Worm (Caenorhabditis elegans) whole organism, L4 larva: Measurements from ENCODE around the gene morc-1.
A peak's percentile ranks its signal among the peaks of the same experiment; 100 is the strongest.

Source experiments
- F10B5.3 ChIP-seq: sonication (generic microtip); optimal IDR thresholded peaks from 2 replicates; lab custom pipeline; 2016; ENCODE audit warnings: mild to moderate bottlenecking, missing genetic modification characterization, missing compliant biosample characterization
- R02D3.7 ChIP-seq: fragments of 150-350 bp; sonication (generic microtip); optimal IDR thresholded peaks from 3 replicates; lab custom pipeline; 2014; ENCODE audit warnings: missing biosample characterization, missing genetic modification characterization
- T20F7.1 ChIP-seq: fragments of 200-800 bp; sonication (Bioruptor generic); optimal IDR thresholded peaks from 2 replicates; lab custom pipeline; 2018; ENCODE audit warnings: mild to moderate bottlenecking, missing genetic modification characterization, missing compliant biosample characterization
- T26A8.4 ChIP-seq: fragments of 200-800 bp; sonication (Bioruptor generic); IDR thresholded peaks from 2 replicates; pipeline ENCODE4 v1.3.6; 2022; ENCODE audit warnings: missing genetic modification characterization, missing compliant biosample characterization
- Y105C5A.15 ChIP-seq: fragments of 200-800 bp; sonication (Bioruptor generic); IDR thresholded peaks from 2 replicates; pipeline ENCODE4 v1.3.6; 2022; ENCODE audit warnings: missing genetic modification characterization, missing compliant biosample characterization
- Y5F2A.4 ChIP-seq: fragments of 200-800 bp; sonication (Bioruptor generic); optimal IDR thresholded peaks from 2 replicates; lab custom pipeline; 2018; ENCODE audit warnings: mild to moderate bottlenecking, missing genetic modification characterization, missing compliant biosample characterization
- Y75B8A.6 ChIP-seq: fragments of 200-800 bp; sonication (Bioruptor generic); IDR thresholded peaks from 2 replicates; pipeline ENCODE4 v1.3.6; 2022; ENCODE audit warnings: missing genetic modification reagents, missing genetic modification characterization, missing compliant biosample characterization
- ZK337.2 ChIP-seq: fragments of 200-800 bp; sonication (Bioruptor generic); IDR thresholded peaks from 2 replicates; pipeline ENCODE4 v1.3.6; 2022; ENCODE audit warnings: missing genetic modification reagents, missing genetic modification characterization, missing compliant biosample characterization
- ama-1 ChIP-seq: fragments of 150-350 bp; optimal IDR thresholded peaks from 2 replicates; lab custom pipeline; 2014; ENCODE audit warnings: inconsistent platforms, mixed read lengths
- arid-1 ChIP-seq: fragments of 200-800 bp; sonication (Bioruptor generic); conservative IDR thresholded peaks from 2 replicates; pipeline ENCODE4 v1.3.6; 2022; ENCODE audit warnings: missing genetic modification reagents, missing genetic modification characterization, missing compliant biosample characterization
- attf-4 ChIP-seq: sonication (generic microtip); optimal IDR thresholded peaks from 3 replicates; lab custom pipeline; 2017; ENCODE audit warnings: missing biosample characterization, missing genetic modification characterization
- ceh-20 ChIP-seq: fragments of 200-800 bp; sonication (Bioruptor generic); IDR thresholded peaks from 2 replicates; pipeline ENCODE4 v1.3.6; 2022; ENCODE audit warnings: missing genetic modification reagents, missing genetic modification characterization, missing compliant biosample characterization
- ceh-28 ChIP-seq: fragments of 150-350 bp; optimal IDR thresholded peaks from 2 replicates; lab custom pipeline; 2014; ENCODE audit warnings: missing biosample characterization, missing genetic modification reagents, missing genetic modification characterization
- ceh-44 ChIP-seq: fragments of 200-800 bp; sonication (Bioruptor generic); IDR thresholded peaks from 2 replicates; pipeline ENCODE4 v1.3.6; 2022; ENCODE audit warnings: missing genetic modification reagents, missing genetic modification characterization, missing compliant biosample characterization
- ceh-62 ChIP-seq: sonication (generic microtip); optimal IDR thresholded peaks from 2 replicates; lab custom pipeline; 2017; ENCODE audit warnings: missing biosample characterization, missing genetic modification characterization
- ceh-82 ChIP-seq: sonication (generic microtip); optimal IDR thresholded peaks from 2 replicates; lab custom pipeline; 2017; ENCODE audit warnings: missing biosample characterization, missing genetic modification characterization
- cey-2 ChIP-seq: sonication (generic microtip); optimal IDR thresholded peaks from 3 replicates; lab custom pipeline; 2017; ENCODE audit warnings: missing genetic modification characterization, mild to moderate bottlenecking, missing compliant biosample characterization, antibody characterized with exemption, borderline replicate concordance; ENCODE audit not compliant: insufficient read depth
- daf-19 ChIP-seq: fragments of 200-800 bp; sonication (Bioruptor generic); conservative IDR thresholded peaks from 2 replicates; pipeline ENCODE4 v1.3.6; 2022; ENCODE audit warnings: missing genetic modification characterization, missing compliant biosample characterization
- daf-8 ChIP-seq: fragments of 200-800 bp; sonication (Bioruptor generic); IDR thresholded peaks from 2 replicates; pipeline ENCODE4 v1.3.6; 2022; ENCODE audit warnings: missing genetic modification characterization, missing compliant biosample characterization
- dmd-6 ChIP-seq: fragments of 200-800 bp; sonication (Bioruptor generic); IDR thresholded peaks from 2 replicates; pipeline ENCODE4 v1.3.6; 2022; ENCODE audit warnings: missing genetic modification reagents, missing genetic modification characterization, missing compliant biosample characterization
- duxl-1 ChIP-seq: sonication (generic microtip); optimal IDR thresholded peaks from 2 replicates; lab custom pipeline; 2016; ENCODE audit warnings: mild to moderate bottlenecking, missing genetic modification characterization, moderate library complexity, missing compliant biosample characterization; ENCODE audit not compliant: poor library complexity
- egl-27 ChIP-seq: sonication (generic microtip); optimal IDR thresholded peaks from 3 replicates; lab custom pipeline; 2017; ENCODE audit warnings: missing biosample characterization, missing genetic modification reagents, missing genetic modification characterization
- egl-43 ChIP-seq: fragments of 200-800 bp; sonication (Bioruptor generic); IDR thresholded peaks from 2 replicates; pipeline ENCODE4 v1.3.6; 2022; ENCODE audit warnings: missing genetic modification reagents, missing genetic modification characterization, missing compliant biosample characterization
- fkh-10 ChIP-seq: fragments of 150-350 bp; optimal IDR thresholded peaks from 2 replicates; lab custom pipeline; 2014; ENCODE audit warnings: missing biosample characterization, missing genetic modification reagents, missing genetic modification characterization
- fos-1 ChIP-seq: fragments of 150-350 bp; optimal IDR thresholded peaks from 2 replicates; lab custom pipeline; 2014; ENCODE audit warnings: missing biosample characterization, missing genetic modification characterization
- lim-7 ChIP-seq: fragments of 200-800 bp; sonication (Bioruptor generic); IDR thresholded peaks from 2 replicates; pipeline ENCODE4 v1.3.6; 2022; ENCODE audit warnings: missing genetic modification characterization, missing compliant biosample characterization
- lin-1 ChIP-seq: fragments of 200-800 bp; sonication (Bioruptor generic); IDR thresholded peaks from 2 replicates; pipeline ENCODE4 v1.3.6; 2022; ENCODE audit warnings: missing genetic modification reagents, missing genetic modification characterization, missing compliant biosample characterization
- lin-15B ChIP-seq: fragments of 150-350 bp; sonication (generic microtip); optimal IDR thresholded peaks from 3 replicates; lab custom pipeline; 2014; ENCODE audit warnings: missing biosample characterization, missing genetic modification characterization
- lir-3 ChIP-seq: sonication (generic microtip); optimal IDR thresholded peaks from 2 replicates; lab custom pipeline; 2016; ENCODE audit warnings: mild to moderate bottlenecking, missing genetic modification characterization, missing compliant biosample characterization
- mdt-29 ChIP-seq: fragments of 200-800 bp; sonication (Bioruptor generic); IDR thresholded peaks from 2 replicates; pipeline ENCODE4 v1.3.6; 2022; ENCODE audit warnings: missing genetic modification reagents, missing genetic modification characterization, missing compliant biosample characterization
- mep-1 ChIP-seq: fragments of 150-350 bp; sonication (generic microtip); optimal IDR thresholded peaks from 3 replicates; lab custom pipeline; 2014; ENCODE audit warnings: missing biosample characterization, missing genetic modification characterization
- mes-2 ChIP-seq: sonication (generic microtip); optimal IDR thresholded peaks from 2 replicates; lab custom pipeline; 2016; ENCODE audit warnings: missing genotype, mild to moderate bottlenecking, missing genetic modification characterization, missing compliant biosample characterization; ENCODE audit not compliant: poor library complexity, severe bottlenecking
- nhr-102 ChIP-seq: sonication (generic microtip); optimal IDR thresholded peaks from 2 replicates; lab custom pipeline; 2016; ENCODE audit warnings: mild to moderate bottlenecking, missing genetic modification characterization, moderate library complexity, missing compliant biosample characterization
- nhr-111 ChIP-seq: fragments of 200-800 bp; sonication (Bioruptor generic); optimal IDR thresholded peaks from 2 replicates; lab custom pipeline; 2018; ENCODE audit warnings: mild to moderate bottlenecking, missing genetic modification characterization, missing compliant biosample characterization
- nhr-25 ChIP-seq: sonication (generic microtip); optimal IDR thresholded peaks from 2 replicates; lab custom pipeline; 2017; ENCODE audit warnings: missing genetic modification characterization, mild to moderate bottlenecking, missing compliant biosample characterization, antibody characterized with exemption, moderate library complexity, borderline replicate concordance; ENCODE audit not compliant: insufficient read depth
- nhr-28 ChIP-seq: fragments of 150-350 bp; optimal IDR thresholded peaks from 2 replicates; lab custom pipeline; 2014; ENCODE audit warnings: missing biosample characterization, missing genetic modification characterization
- nhr-6 ChIP-seq: fragments of 150-350 bp; optimal IDR thresholded peaks from 2 replicates; lab custom pipeline; 2014; ENCODE audit warnings: missing biosample characterization, missing genetic modification characterization
- pqm-1 ChIP-seq: sonication (generic microtip); optimal IDR thresholded peaks from 2 replicates; lab custom pipeline; 2017; ENCODE audit warnings: missing biosample characterization, missing genetic modification characterization
- sdz-12 ChIP-seq: fragments of 200-800 bp; sonication (Bioruptor generic); optimal IDR thresholded peaks from 2 replicates; lab custom pipeline; 2018; ENCODE audit warnings: mild to moderate bottlenecking, missing genetic modification characterization, missing compliant biosample characterization
- set-16 ChIP-seq: fragments of 200-800 bp; sonication (Bioruptor generic); IDR thresholded peaks from 2 replicates; pipeline ENCODE4 v1.3.6; 2022; ENCODE audit warnings: missing genetic modification reagents, missing genetic modification characterization, missing compliant biosample characterization
- snpc-1.2 ChIP-seq: fragments of 200-800 bp; sonication (Bioruptor generic); IDR thresholded peaks from 2 replicates; pipeline ENCODE4 v1.3.6; 2022; ENCODE audit warnings: missing genetic modification reagents, missing genetic modification characterization, missing compliant biosample characterization
- snpc-4 ChIP-seq: fragments of 150-350 bp; optimal IDR thresholded peaks from 2 replicates; lab custom pipeline; 2014; ENCODE audit warnings: missing biosample characterization, missing genetic modification characterization
- spr-1 ChIP-seq: sonication (generic microtip); optimal IDR thresholded peaks from 2 replicates; lab custom pipeline; 2016; ENCODE audit warnings: mild to moderate bottlenecking, missing genetic modification characterization, missing compliant biosample characterization
- tag-97 ChIP-seq: fragments of 200-800 bp; sonication (Bioruptor generic); IDR thresholded peaks from 2 replicates; pipeline ENCODE4 v1.3.6; 2022; ENCODE audit warnings: missing genetic modification characterization, missing compliant biosample characterization
- unc-39 ChIP-seq: sonication (generic microtip); optimal IDR thresholded peaks from 2 replicates; lab custom pipeline; 2017; ENCODE audit warnings: missing biosample characterization, missing genetic modification characterization
- unc-62 ChIP-seq, 3 experiments: fragments of 150-350 bp in 1 of 3; sonication (generic microtip); optimal IDR thresholded peaks in 2 of 3; peaks in 1 of 3; 1 replicate in 1 of 3; 2 replicates in 2 of 3; lab custom pipeline; 2014 to 2017; ENCODE audit warnings: missing biosample characterization in 3 of 3, missing genetic modification characterization in 3 of 3, missing genetic modification reagents in 3 of 3, missing genotype in 1 of 3
- vab-7 ChIP-seq: fragments of 200-800 bp; sonication (Bioruptor generic); IDR thresholded peaks from 2 replicates; pipeline ENCODE4 v1.3.6; 2022; ENCODE audit warnings: missing genetic modification reagents, missing genetic modification characterization, missing compliant biosample characterization
- zfp-2 ChIP-seq: sonication (generic microtip); optimal IDR thresholded peaks from 2 replicates; lab custom pipeline; 2016; ENCODE audit warnings: mild to moderate bottlenecking, missing genetic modification characterization, missing compliant biosample characterization
- zip-11 ChIP-seq: fragments of 200-800 bp; sonication (Bioruptor generic); IDR thresholded peaks from 2 replicates; pipeline ENCODE4 v1.3.6; 2022; ENCODE audit warnings: missing genetic modification characterization, missing compliant biosample characterization
- ztf-11 ChIP-seq: fragments of 150-350 bp; optimal IDR thresholded peaks from 2 replicates; lab custom pipeline; 2014; ENCODE audit warnings: missing biosample characterization, missing genetic modification characterization
- ztf-7 ChIP-seq: fragments of 150-350 bp; optimal IDR thresholded peaks from 2 replicates; lab custom pipeline; 2014; ENCODE audit warnings: missing biosample characterization, missing genetic modification characterization

Gene morc-1

ce11 chrIII:5230415-5230814 lies 23.7 kb upstream of the morc-1 start, which contains the start of gene prmt-5 (continued):
- no peak for TF ChIP-seq unc-39 (tag; lab: Kevin White, UChicago)
- TF ChIP-seq unc-62 (GFP tag; optimal IDR thresholded peaks at IDR 0.05 in 1 of 2; lab: Kevin White, UChicago): no peak
- TF ChIP-seq unc-62 (tag; optimal IDR thresholded peaks at IDR 0.05; lab: Kevin White, UChicago): no peak
- TF ChIP-seq Y105C5A.15: peak; percentile 76
- TF ChIP-seq zip-11: no peak
- TF ChIP-seq zfp-2 (tag; lab: Kevin White, UChicago): no peak
- TF ChIP-seq dmd-6: peak; percentile 29
- no peak for TF ChIP-seq snpc-4 (tag; lab: Kevin White, UChicago)
- TF ChIP-seq Y75B8A.6 (GFP tag; lab: Robert Waterston, UW): peak; percentile 77
- no peak for TF ChIP-seq R02D3.7 (tag; lab: Kevin White, UChicago)
- TF ChIP-seq snpc-1.2: no peak
- no peak for TF ChIP-seq mdt-29 (GFP tag; lab: Robert Waterston, UW)
- TF ChIP-seq daf-8 (GFP tag; lab: Robert Waterston, UW): no peak
- TF ChIP-seq cey-2 (tag; lab: Kevin White, UChicago): no peak
- peak; percentile 47 for TF ChIP-seq mep-1 (tag; lab: Kevin White, UChicago)
- TF ChIP-seq fkh-10 (GFP tag; lab: Kevin White, UChicago): no peak
- peak; percentile 23 for TF ChIP-seq mes-2 (tag; lab: Kevin White, UChicago)
- TF ChIP-seq sdz-12: peak; percentile 48
- TF ChIP-seq ZK337.2 (GFP tag; lab: Robert Waterston, UW): no peak
- no peak for TF ChIP-seq lin-15B (tag; lab: Kevin White, UChicago)
- TF ChIP-seq egl-27: no peak
- TF ChIP-seq fos-1 (tag; lab: Kevin White, UChicago): no peak
- TF ChIP-seq ceh-28 (tag; lab: Kevin White, UChicago): no peak
- peak; percentile 65 for TF ChIP-seq T26A8.4 (GFP tag; lab: Robert Waterston, UW)
- TF ChIP-seq T20F7.1 (GFP tag; lab: Kevin White, UChicago): peak; percentile 59
- peak; percentile 93 for TF ChIP-seq ama-1 (lab: Kevin White, UChicago)
- TF ChIP-seq ztf-11 (tag; lab: Kevin White, UChicago): no peak
- TF ChIP-seq tag-97 (GFP tag; lab: Robert Waterston, UW): no peak
- TF ChIP-seq lin-1: 0 out of 2 replicates have a peak, but pooled peaks have one; percentile 73
- TF ChIP-seq ceh-20: 0 out of 2 replicates have a peak, but pooled peaks have one; percentile 8
- TF ChIP-seq duxl-1 (tag; lab: Kevin White, UChicago): peak; percentile 74
- no peak for TF ChIP-seq ztf-7 (tag; lab: Kevin White, UChicago)
- TF ChIP-seq lim-7 (GFP tag; lab: Robert Waterston, UW): 0 out of 2 replicates have a peak, but pooled peaks have one; percentile 60
- peak; percentile 47 for TF ChIP-seq Y5F2A.4 (GFP tag; lab: Kevin White, UChicago)
- TF ChIP-seq ceh-62 (tag; lab: Kevin White, UChicago): no peak
- no peak for TF ChIP-seq attf-4 (tag; lab: Kevin White, UChicago)
- TF ChIP-seq daf-19 (GFP tag; lab: Robert Waterston, UW): no peak
- peak; percentile 2 for TF ChIP-seq nhr-28
- peak; percentile 62 for TF ChIP-seq nhr-111 (GFP tag; lab: Kevin White, UChicago)
- peak; percentile 74 for TF ChIP-seq nhr-102 (tag; lab: Kevin White, UChicago)
- TF ChIP-seq set-16 (GFP tag; lab: Robert Waterston, UW): no peak
- no peak for TF ChIP-seq vab-7 (GFP tag; lab: Robert Waterston, UW)
- no peak for TF ChIP-seq ceh-82 (tag; lab: Kevin White, UChicago)
- no peak for TF ChIP-seq pqm-1 (tag; lab: Kevin White, UChicago)
- peak; percentile 85 for TF ChIP-seq arid-1 (GFP tag; lab: Robert Waterston, UW)
- no peak for TF ChIP-seq ceh-44
- TF ChIP-seq nhr-6 (tag; lab: Kevin White, UChicago): no peak
- no peak for TF ChIP-seq lir-3 (tag; lab: Kevin White, UChicago)
- no peak for TF ChIP-seq F10B5.3 (tag; lab: Kevin White, UChicago)
- no peak for TF ChIP-seq nhr-25 (tag; lab: Kevin White, UChicago)
- TF ChIP-seq spr-1 (tag; lab: Kevin White, UChicago): peak; percentile 45
- peak; percentile 72; the same call in 1 of the 2 replicates for TF ChIP-seq egl-43 (GFP tag; lab: Robert Waterston, UW)
